Fruit fly (Drosophila melanogaster): Measurements from ENCODE around the gene Mitofilin.

Mitofilin gene

DNA sequence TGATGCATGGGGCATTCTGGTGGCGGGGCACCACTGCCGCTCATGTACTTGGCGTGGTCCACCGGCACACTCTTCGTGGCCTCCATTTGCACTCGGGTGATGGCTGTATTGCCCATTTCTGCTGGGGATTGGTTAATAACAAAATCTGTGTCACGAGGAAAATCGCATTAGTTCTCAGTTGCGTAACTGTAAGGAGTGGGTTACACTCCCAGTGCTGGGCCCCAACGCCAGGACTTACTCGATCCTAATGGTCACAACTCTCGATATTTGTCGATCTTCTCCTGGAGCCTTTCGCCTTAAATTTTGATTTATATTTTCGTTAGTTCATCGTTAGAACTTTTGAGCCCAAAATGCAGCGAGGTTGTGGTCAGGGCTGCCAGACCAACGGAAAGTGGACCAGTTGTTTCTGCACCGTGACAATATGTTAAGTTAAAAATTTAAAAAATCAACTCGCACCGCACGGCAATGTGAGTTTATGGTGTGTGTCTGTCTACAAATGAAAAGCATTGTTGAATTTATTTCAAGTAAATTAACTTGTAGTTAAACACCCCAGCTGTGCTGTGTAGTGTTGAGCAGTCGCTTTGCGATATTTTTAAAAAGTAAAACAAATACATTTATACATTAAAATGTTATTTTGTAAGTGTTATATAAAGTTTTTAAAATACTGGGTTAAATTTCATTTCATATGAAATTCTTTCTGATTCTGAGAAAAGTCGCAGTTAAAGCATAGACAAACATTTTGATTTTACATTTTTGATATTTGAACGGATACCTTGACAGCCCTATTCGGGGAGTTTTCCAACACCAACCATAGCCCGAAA, 4.0 kb upstream of the Mitofilin start, which contains the start of the genes Cchl and ND-42 (continued):
- TF ChIP-seq zfh2 (GFP tag; optimal IDR thresholded peaks at IDR 0.05), result peak; percentile 79
- TF ChIP-seq mld (GFP tag; IDR thresholded peaks at IDR 0.05; ENCODE audit: partially characterized antibody), result no peak
- no peak for TF ChIP-seq eve (GFP tag; optimal IDR thresholded peaks at IDR 0.05)
- TF ChIP-seq CG2199 (GFP tag; IDR thresholded peaks at IDR 0.05), result 0 out of 3 replicates have a peak, but pooled peaks have one; percentile 38
- TF ChIP-seq CG6175 (GFP tag; IDR thresholded peaks at IDR 0.05), result no peak; the same call in 2 of the 3 replicates
- no peak for TF ChIP-seq sr (GFP tag; IDR thresholded peaks at IDR 0.05)
- TF ChIP-seq unc-4 (GFP tag; IDR thresholded peaks at IDR 0.05; ENCODE audit: partially characterized antibody), result peak; percentile 60
- peak; percentile 56 for TF ChIP-seq nom (GFP tag; optimal IDR thresholded peaks at IDR 0.05)
- TF ChIP-seq Hey (tag; optimal IDR thresholded peaks at IDR 0.05), result no peak
- TF ChIP-seq Sin3A (optimal IDR thresholded peaks at IDR 0.05), result peak; percentile 57
- TF ChIP-seq esg (GFP tag; conservative IDR thresholded peaks at IDR 0.05), result peak; percentile 58
- peak; percentile 69 for TF ChIP-seq CG17328 (GFP tag; IDR thresholded peaks at IDR 0.05)
- peak; percentile 49 for TF ChIP-seq Atf3 (GFP tag; optimal IDR thresholded peaks at IDR 0.05)
- TF ChIP-seq Mes4 (GFP tag; optimal IDR thresholded peaks at IDR 0.05), result peak; percentile 60
- TF ChIP-seq CG4360 (GFP tag; IDR thresholded peaks at IDR 0.05), result 0 out of 2 replicates have a peak, but pooled peaks have one; percentile 44
- TF ChIP-seq CG10274 (GFP tag; optimal IDR thresholded peaks at IDR 0.05), result no peak
- TF ChIP-seq dati (GFP tag; IDR thresholded peaks at IDR 0.05), result no peak
- peak; percentile 87 for TF ChIP-seq vvl (GFP tag; IDR thresholded peaks at IDR 0.05)
- TF ChIP-seq peb (GFP tag; IDR thresholded peaks at IDR 0.05), result 0 out of 2 replicates have a peak, but pooled peaks have one; percentile 12
- TF ChIP-seq CG15479 (GFP tag; optimal IDR thresholded peaks at IDR 0.05), result no peak
- TF ChIP-seq HLH4C (GFP tag; IDR thresholded peaks at IDR 0.05; ENCODE audit: partially characterized antibody), result peak; percentile 51; the same call in 2 of the 3 replicates
- TF ChIP-seq CG2129 (GFP tag; IDR thresholded peaks at IDR 0.05; ENCODE audit: partially characterized antibody), result peak; percentile 55
- TF ChIP-seq tin (GFP tag; optimal IDR thresholded peaks at IDR 0.05), result peak; percentile 83
- TF ChIP-seq Hr39 (optimal IDR thresholded peaks at IDR 0.05), result no peak
- peak; percentile 74 for TF ChIP-seq Fer1 (GFP tag; optimal IDR thresholded peaks at IDR 0.05)
- peak; percentile 58 for TF ChIP-seq Mad (GFP tag; optimal IDR thresholded peaks at IDR 0.05)
- TF ChIP-seq CG9215 (GFP tag; IDR thresholded peaks at IDR 0.05), result peak; percentile 79
- peak; percentile 74 for TF ChIP-seq CG4820 (GFP tag; optimal IDR thresholded peaks at IDR 0.05)
- peak; percentile 64 for TF ChIP-seq fd3F (GFP tag; optimal IDR thresholded peaks at IDR 0.05)
- peak; percentile 41 for TF ChIP-seq slp2 (GFP tag; optimal IDR thresholded peaks at IDR 0.05)
- peak; percentile 64 for TF ChIP-seq CG12299 (tag; optimal IDR thresholded peaks at IDR 0.05)
- TF ChIP-seq CG15011 (GFP tag; optimal IDR thresholded peaks at IDR 0.05), result no peak
- TF ChIP-seq Sry-δ (GFP tag; optimal IDR thresholded peaks at IDR 0.05), result peak; percentile 53
- TF ChIP-seq tgo (GFP tag; IDR thresholded peaks at IDR 0.05), result peak; percentile 72
- peak; percentile 72 for TF ChIP-seq Hand (GFP tag; optimal IDR thresholded peaks at IDR 0.05)
- peak; percentile 68 for TF ChIP-seq CG15514 (GFP tag; optimal IDR thresholded peaks at IDR 0.05)
- TF ChIP-seq Sox100B (GFP tag; optimal IDR thresholded peaks at IDR 0.05), result no peak
- TF ChIP-seq CG8089 (GFP tag; optimal IDR thresholded peaks at IDR 0.05), result peak; percentile 52
- TF ChIP-seq bbx (GFP tag; IDR thresholded peaks at IDR 0.05; ENCODE audit: partially characterized antibody), result peak; percentile 39; the same call in 1 of the 2 replicates
- peak; percentile 81 for TF ChIP-seq az2 (GFP tag; optimal IDR thresholded peaks at IDR 0.05)
- no peak for TF ChIP-seq odd (GFP tag; optimal IDR thresholded peaks at IDR 0.05)
- TF ChIP-seq Aef1 (GFP tag; IDR thresholded peaks at IDR 0.05), result peak; percentile 73; the same call in 2 of the 3 replicates
- peak; percentile 8; the same call in 1 of the 3 replicates for TF ChIP-seq CG11093 (GFP tag; IDR thresholded peaks at IDR 0.05)
- TF ChIP-seq dm (GFP tag; optimal IDR thresholded peaks at IDR 0.05), result peak; percentile 78
- TF ChIP-seq mam (GFP tag; optimal IDR thresholded peaks at IDR 0.05), result peak; percentile 78
- TF ChIP-seq CG8924 (tag; optimal IDR thresholded peaks at IDR 0.05), result peak; percentile 81
- peak; percentile 60; the same call in 2 of the 3 replicates for TF ChIP-seq CG16813 (GFP tag; IDR thresholded peaks at IDR 0.05; ENCODE audit: partially characterized antibody)
- no peak for TF ChIP-seq gem (tag; optimal IDR thresholded peaks at IDR 0.05)
- no peak for TF ChIP-seq pita (GFP tag; optimal IDR thresholded peaks at IDR 0.05)

All from whole organism, embryonic.